Worm (Caenorhabditis elegans) whole organism, mixed stage, embryonic: Measurements from ENCODE around the gene samt-1.

Experiments used
- M03D4.4 ChIP-seq: sonication (generic microtip); optimal IDR thresholded peaks from 2 replicates; lab custom pipeline; 2017; ENCODE audit warnings: mild to moderate bottlenecking, missing genetic modification characterization, missing compliant biosample characterization
- bed-3 ChIP-seq: fragments of 200-800 bp; sonication (Bioruptor generic); optimal IDR thresholded peaks from 3 replicates; lab custom pipeline; 2018; ENCODE audit warnings: mild to moderate bottlenecking, missing genetic modification characterization, moderate library complexity, missing compliant biosample characterization
- blmp-1 ChIP-seq: fragments of 150-350 bp; optimal IDR thresholded peaks from 2 replicates; lab custom pipeline; 2014; ENCODE audit warnings: missing biosample characterization, missing genetic modification characterization
- ceh-43 ChIP-seq: fragments of 200-800 bp; sonication (Bioruptor generic); optimal IDR thresholded peaks from 2 replicates; lab custom pipeline; 2018; ENCODE audit warnings: mild to moderate bottlenecking, missing genetic modification characterization, moderate library complexity, missing compliant biosample characterization
- ces-1 ChIP-seq: fragments of 150-350 bp; optimal IDR thresholded peaks from 2 replicates; lab custom pipeline; 2014; ENCODE audit warnings: missing biosample characterization, missing genetic modification reagents, missing genetic modification characterization
- drap-1 ChIP-seq: fragments of 200-800 bp; sonication (Bioruptor generic); optimal IDR thresholded peaks from 3 replicates; lab custom pipeline; 2018; ENCODE audit warnings: mild to moderate bottlenecking, missing genetic modification characterization, missing compliant biosample characterization
- elt-1 ChIP-seq: sonication (generic microtip); optimal IDR thresholded peaks from 2 replicates; lab custom pipeline; 2017; ENCODE audit warnings: missing genetic modification characterization, mild to moderate bottlenecking, missing compliant biosample characterization, antibody characterized with exemption, moderate library complexity, borderline replicate concordance; ENCODE audit not compliant: insufficient read depth
- elt-3 ChIP-seq: fragments of 150-350 bp; optimal IDR thresholded peaks from 2 replicates; lab custom pipeline; 2014; ENCODE audit warnings: missing biosample characterization, missing genetic modification characterization
- ham-2 ChIP-seq: fragments of 200-800 bp; sonication (Bioruptor generic); optimal IDR thresholded peaks from 2 replicates; lab custom pipeline; 2018; ENCODE audit warnings: mild to moderate bottlenecking, missing genetic modification characterization, missing compliant biosample characterization
- hlh-1 ChIP-seq: fragments of 150-350 bp; optimal IDR thresholded peaks from 2 replicates; lab custom pipeline; 2014; ENCODE audit warnings: missing biosample characterization, missing genetic modification reagents, missing genetic modification characterization
- lin-13 ChIP-seq: fragments of 150-350 bp; optimal IDR thresholded peaks from 2 replicates; lab custom pipeline; 2014; ENCODE audit warnings: missing biosample characterization, missing genetic modification characterization
- lin-32 ChIP-seq: fragments of 200-800 bp; sonication (Bioruptor generic); optimal IDR thresholded peaks from 2 replicates; lab custom pipeline; 2018; ENCODE audit warnings: mild to moderate bottlenecking, missing genetic modification characterization, missing compliant biosample characterization
- lsy-2 ChIP-seq: fragments of 150-350 bp; optimal IDR thresholded peaks from 2 replicates; lab custom pipeline; 2014; ENCODE audit warnings: missing biosample characterization, missing genetic modification characterization
- mab-5 ChIP-seq: fragments of 150-350 bp; optimal IDR thresholded peaks from 2 replicates; lab custom pipeline; 2014; ENCODE audit warnings: missing biosample characterization, missing genetic modification characterization
- mep-1 ChIP-seq: fragments of 150-350 bp; optimal IDR thresholded peaks from 2 replicates; lab custom pipeline; 2017; ENCODE audit warnings: missing biosample characterization, missing genetic modification reagents, missing genetic modification characterization, inconsistent platforms
- nhr-12 ChIP-seq: fragments of 150-350 bp; optimal IDR thresholded peaks from 2 replicates; lab custom pipeline; 2014; ENCODE audit warnings: missing biosample characterization, missing genetic modification characterization
- nhr-2 ChIP-seq: fragments of 150-350 bp; optimal IDR thresholded peaks from 2 replicates; lab custom pipeline; 2014; ENCODE audit warnings: missing biosample characterization, missing genetic modification characterization
- nhr-237 ChIP-seq: fragments of 150-350 bp; optimal IDR thresholded peaks from 2 replicates; lab custom pipeline; 2014; ENCODE audit warnings: missing biosample characterization, missing genetic modification characterization
- nhr-76 ChIP-seq: sonication (generic microtip); optimal IDR thresholded peaks from 2 replicates; lab custom pipeline; 2017; ENCODE audit warnings: missing biosample characterization, missing genetic modification characterization
- pha-4 ChIP-seq: fragments of 150-350 bp; optimal IDR thresholded peaks from 2 replicates; lab custom pipeline; 2018; ENCODE audit warnings: missing biosample characterization, missing genetic modification reagents, missing genetic modification characterization
- sem-2 ChIP-seq: fragments of 200-800 bp; sonication (Bioruptor generic); optimal IDR thresholded peaks from 2 replicates; lab custom pipeline; 2018; ENCODE audit warnings: mild to moderate bottlenecking, missing genetic modification characterization, missing compliant biosample characterization
- snpc-4 ChIP-seq: fragments of 150-350 bp; optimal IDR thresholded peaks from 2 replicates; lab custom pipeline; 2014; ENCODE audit warnings: missing biosample characterization, missing genetic modification characterization
- sptf-1 ChIP-seq: sonication (generic microtip); optimal IDR thresholded peaks from 2 replicates; lab custom pipeline; 2017; ENCODE audit warnings: mild to moderate bottlenecking, missing genetic modification characterization, moderate library complexity, missing compliant biosample characterization
- unc-120 ChIP-seq: sonication (generic microtip); optimal IDR thresholded peaks from 2 replicates; lab custom pipeline; 2017; ENCODE audit warnings: missing genetic modification characterization, missing compliant biosample characterization; ENCODE audit not compliant: poor library complexity, severe bottlenecking
- unc-39 ChIP-seq: fragments of 150-350 bp; optimal IDR thresholded peaks from 2 replicates; lab custom pipeline; 2014; ENCODE audit warnings: missing biosample characterization, missing genetic modification characterization
- zip-8 ChIP-seq: fragments of 150-350 bp; optimal IDR thresholded peaks from 2 replicates; lab custom pipeline; 2014; ENCODE audit warnings: missing biosample characterization, missing genetic modification characterization
- ztf-11 ChIP-seq: fragments of 150-350 bp; optimal IDR thresholded peaks from 2 replicates; lab custom pipeline; 2014; ENCODE audit warnings: missing biosample characterization, missing genetic modification characterization

samt-1 gene

ce11 chrIV:2890401-2890952, 40.7 kb upstream of the samt-1 start, which contains the start of the genes nprt-1 and dib-1:
TSS of gene nprt-1 (minus strand) at chrIV:2890451.
TSS of gene dib-1 (plus strand) at chrIV:2890882.
- no peak for TF ChIP-seq nhr-12 (tag; lab: Kevin White, UChicago)
- peak; percentile 73 for TF ChIP-seq lsy-2 (tag; lab: Kevin White, UChicago)
- TF ChIP-seq elt-1 (tag; lab: Kevin White, UChicago) = no peak
- no peak for TF ChIP-seq pha-4
- peak; percentile 12 for TF ChIP-seq nhr-237
- TF ChIP-seq ceh-43 (GFP tag; lab: Kevin White, UChicago) = no peak
- peak; percentile 4 for TF ChIP-seq lin-13
- no peak for TF ChIP-seq hlh-1 (tag; lab: Kevin White, UChicago)
- peak; percentile 62 for TF ChIP-seq ces-1 (GFP tag; lab: Kevin White, UChicago)
- TF ChIP-seq sptf-1 (tag; lab: Kevin White, UChicago) = peak; percentile 13
- TF ChIP-seq lin-32 = no peak
- TF ChIP-seq nhr-2 (tag; lab: Kevin White, UChicago) = no peak
- TF ChIP-seq ham-2 (GFP tag; lab: Kevin White, UChicago) = no peak
- peak; percentile 47 for TF ChIP-seq mep-1 (tag; lab: Kevin White, UChicago)

ce11 chrIV:2891535-2892233, 39.5 kb upstream of the samt-1 start:
- TF ChIP-seq nhr-237 = no peak
- no peak for TF ChIP-seq mep-1 (tag; lab: Kevin White, UChicago)
- no peak for TF ChIP-seq mab-5 (tag; lab: Kevin White, UChicago)
- TF ChIP-seq sem-2 (GFP tag; lab: Kevin White, UChicago) = no peak
- TF ChIP-seq elt-1 (tag; lab: Kevin White, UChicago) = no peak
- no peak for TF ChIP-seq elt-3
- no peak for TF ChIP-seq blmp-1 (tag; lab: Kevin White, UChicago)
- TF ChIP-seq M03D4.4 (tag; lab: Kevin White, UChicago) = no peak
- TF ChIP-seq lin-13 = no peak
- no peak for TF ChIP-seq ham-2 (GFP tag; lab: Kevin White, UChicago)
- TF ChIP-seq sptf-1 (tag; lab: Kevin White, UChicago) = no peak
- TF ChIP-seq unc-120 (tag; lab: Kevin White, UChicago) = no peak
- TF ChIP-seq bed-3 = no peak
- TF ChIP-seq lin-32 = no peak
- TF ChIP-seq nhr-2 (tag; lab: Kevin White, UChicago) = no peak
- TF ChIP-seq nhr-76 = no peak
- TF ChIP-seq ztf-11 = no peak
- TF ChIP-seq drap-1 (GFP tag; lab: Kevin White, UChicago) = no peak
- TF ChIP-seq ces-1 (GFP tag; lab: Kevin White, UChicago) = no peak
- TF ChIP-seq nhr-12 (tag; lab: Kevin White, UChicago) = no peak

DNA sequence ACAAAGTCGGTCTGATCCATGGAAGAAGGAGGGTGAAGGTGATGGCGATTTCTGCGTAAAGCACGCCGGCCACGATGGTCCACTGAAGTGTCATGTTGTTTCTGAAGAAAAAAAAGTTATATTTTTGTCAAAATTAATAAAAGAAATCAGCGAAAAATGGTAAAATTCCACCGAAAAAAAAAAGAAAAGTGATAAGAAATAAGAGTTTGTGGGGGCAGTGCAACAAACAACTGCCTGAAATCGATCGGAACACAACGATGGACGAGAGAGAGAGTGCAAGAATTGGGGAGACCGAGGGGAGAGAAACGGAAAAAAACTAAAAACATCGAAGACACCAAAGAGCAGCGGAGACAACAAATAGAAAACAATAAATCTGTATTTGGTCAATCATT, 38.8 kb upstream of the samt-1 start, which contains the start of gene Y54G2A.18:
TSS of gene Y54G2A.18 (minus strand) at position 101 of the 392 bp plus-strand sequence.
- peak; percentile 22 for TF ChIP-seq hlh-1 (tag; lab: Kevin White, UChicago)
- TF ChIP-seq ceh-43 (GFP tag; lab: Kevin White, UChicago) = no peak

DNA sequence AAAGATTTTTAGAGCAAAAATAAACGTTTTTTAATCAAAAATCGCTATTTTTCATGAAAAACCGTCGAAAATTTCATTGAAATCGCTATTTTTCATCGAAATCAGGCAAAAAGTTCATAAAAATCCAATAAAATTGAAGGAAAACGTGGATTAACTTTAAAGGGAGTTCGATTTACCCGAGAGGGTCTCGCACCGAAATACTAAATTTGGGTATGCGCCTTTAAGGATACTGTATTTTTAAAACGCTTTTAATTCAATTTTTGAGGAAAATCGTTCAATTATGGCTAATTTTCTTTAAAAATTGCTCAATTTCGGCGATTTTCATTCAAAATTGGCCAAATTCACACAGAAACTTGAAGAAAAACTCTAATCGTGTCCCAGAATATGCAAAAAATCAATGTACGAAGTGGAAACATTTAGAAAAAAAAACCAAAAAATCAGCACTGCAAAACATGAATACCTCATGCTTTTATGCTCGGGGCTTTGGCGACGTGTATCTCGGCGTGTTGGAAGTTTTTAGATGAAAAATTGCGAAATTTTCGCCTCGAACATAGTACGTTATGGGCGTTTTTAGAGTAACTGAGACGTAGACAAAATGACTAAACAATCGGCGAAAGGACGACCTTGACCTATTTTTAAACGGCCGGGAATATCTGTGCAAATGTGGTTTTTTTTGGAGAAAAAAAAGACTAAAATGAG, 38.3 kb upstream of the samt-1 start:
- TF ChIP-seq nhr-237 = no peak
- no peak for TF ChIP-seq snpc-4 (tag; lab: Kevin White, UChicago)
- TF ChIP-seq sptf-1 (tag; lab: Kevin White, UChicago) = no peak
- TF ChIP-seq lin-13 = no peak
- no peak for TF ChIP-seq ceh-43 (GFP tag; lab: Kevin White, UChicago)
- TF ChIP-seq unc-120 (tag; lab: Kevin White, UChicago) = no peak
- no peak for TF ChIP-seq M03D4.4 (tag; lab: Kevin White, UChicago)
- TF ChIP-seq hlh-1 (tag; lab: Kevin White, UChicago) = no peak
- no peak for TF ChIP-seq lin-32
- no peak for TF ChIP-seq elt-1 (tag; lab: Kevin White, UChicago)
- no peak for TF ChIP-seq zip-8 (tag; lab: Kevin White, UChicago)
- no peak for TF ChIP-seq lsy-2 (tag; lab: Kevin White, UChicago)
- TF ChIP-seq nhr-12 (tag; lab: Kevin White, UChicago) = no peak
- TF ChIP-seq drap-1 (GFP tag; lab: Kevin White, UChicago) = no peak

ce11 chrIV:2893486-2893842, 37.7 kb upstream of the samt-1 start:
- TF ChIP-seq nhr-12 (tag; lab: Kevin White, UChicago) = no peak
- no peak for TF ChIP-seq mab-5 (tag; lab: Kevin White, UChicago)
- TF ChIP-seq bed-3 = no peak
- no peak for TF ChIP-seq unc-120 (tag; lab: Kevin White, UChicago)
- TF ChIP-seq unc-39 (tag; lab: Kevin White, UChicago) = no peak
- no peak for TF ChIP-seq M03D4.4 (tag; lab: Kevin White, UChicago)
